Worm (Caenorhabditis elegans) whole organism, L4/young adult: Measurements from ENCODE around the gene Y54G2A.41.

ENCODE experiments used
- W03F9.2 ChIP-seq: fragments of 150-350 bp; optimal IDR thresholded peaks from 2 replicates; lab custom pipeline; 2014; ENCODE audit warnings: missing biosample characterization, missing genetic modification characterization
- him-1 ChIP-seq: sonication (generic microtip); optimal IDR thresholded peaks from 2 replicates; lab custom pipeline; 2016; ENCODE audit warnings: missing genotype, missing genetic modification reagents, missing genetic modification characterization, missing compliant biosample characterization

DNA sequence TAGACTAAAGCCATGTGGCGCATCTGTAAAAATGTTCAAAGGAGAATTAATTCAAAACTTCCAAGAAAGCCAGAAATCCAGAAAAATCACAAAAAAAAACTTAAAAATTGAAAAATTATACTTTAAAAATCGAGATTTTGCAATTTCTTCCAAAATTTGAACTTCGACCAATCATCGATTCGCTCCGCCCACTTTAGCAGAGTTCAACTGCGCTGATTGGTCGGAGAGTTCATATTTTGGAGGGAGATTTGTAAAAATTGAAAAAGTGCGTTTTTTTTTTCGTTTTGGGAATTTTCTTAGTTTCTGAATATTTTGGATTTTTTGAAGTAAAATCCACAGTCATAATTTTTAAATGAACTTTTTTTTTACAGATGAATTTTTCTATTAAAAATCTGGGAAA lies 42.3 kb downstream of the Y54G2A.41 start:
- no peak for TF ChIP-seq W03F9.2
- TF ChIP-seq him-1 (tag; lab: Kevin White, UChicago), result no peak
